Worm (Caenorhabditis elegans): Measurements from ENCODE around the gene pbo-4.

Gene pbo-4

DNA sequence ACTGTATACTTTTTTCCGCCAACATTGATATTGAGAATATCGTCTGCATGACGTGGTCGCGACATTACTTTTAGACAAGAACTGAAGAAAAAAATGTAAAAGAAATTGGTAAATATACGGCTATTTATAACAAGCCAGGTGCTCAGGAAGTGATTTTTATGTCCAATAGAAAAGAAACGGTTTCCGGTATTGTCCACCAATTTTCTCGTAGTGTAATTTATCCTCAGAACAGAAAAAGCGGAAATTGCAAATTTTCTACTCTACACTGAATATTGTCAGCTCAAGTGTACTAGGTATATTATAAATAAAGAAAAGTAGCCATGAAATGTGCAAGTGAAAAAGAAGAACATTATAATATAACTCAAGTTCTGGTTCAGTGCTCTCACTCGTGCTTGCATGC lies 45.2 kb downstream of the pbo-4 start, which contains the start of gene F59F3.6:
F59F3.6 (minus strand) TSS at position 101 of the 400 bp plus-strand sequence.
- TF ChIP-seq nhr-2 (tag; optimal IDR thresholded peaks at IDR 0.05) (no peak), zip-8 (tag; optimal IDR thresholded peaks at IDR 0.05) (no peak), lin-32 (GFP tag; optimal IDR thresholded peaks at IDR 0.05) (no peak), elt-1 (tag; optimal IDR thresholded peaks at IDR 0.05; ENCODE audit: borderline replicate concordance, insufficient read depth) (no peak), ztf-11 (tag; optimal IDR thresholded peaks at IDR 0.05) (no peak), blmp-1 (tag; optimal IDR thresholded peaks at IDR 0.05) (no peak), ceh-39 (tag; optimal IDR thresholded peaks at IDR 0.05) (no peak), unc-39 (tag; optimal IDR thresholded peaks at IDR 0.05) (no peak), unc-62 (GFP tag; optimal IDR thresholded peaks at IDR 0.05) (no peak), sptf-1 (tag; optimal IDR thresholded peaks at IDR 0.05) (no peak)

DNA sequence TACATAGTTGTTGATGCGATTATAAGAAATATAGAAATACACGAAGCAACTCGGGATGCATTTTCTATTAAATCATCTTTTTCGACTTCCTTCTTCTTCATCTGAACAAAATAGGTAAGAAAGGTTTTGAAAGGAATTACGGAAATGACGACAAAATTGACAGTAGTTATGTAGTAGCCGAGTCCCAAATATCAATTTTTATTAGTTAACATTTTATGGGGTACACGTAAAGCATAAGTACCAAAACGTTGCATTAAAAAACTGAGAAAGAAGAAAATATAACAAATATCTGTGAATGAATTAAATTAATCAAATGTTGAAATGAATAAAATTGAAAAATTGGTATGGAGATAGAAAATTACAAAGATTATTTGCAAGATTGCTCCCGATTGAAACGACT lies 47.8 kb downstream of the pbo-4 start, which contains the start of gene col-177:
col-177 (minus strand) TSS at position 101 of the 400 bp plus-strand sequence.
- TF ChIP-seq zip-8 (tag; optimal IDR thresholded peaks at IDR 0.05) (no peak), ham-2 (GFP tag; optimal IDR thresholded peaks at IDR 0.05) (no peak), nhr-76 (tag; optimal IDR thresholded peaks at IDR 0.05) (no peak), ztf-11 (tag; optimal IDR thresholded peaks at IDR 0.05) (no peak), mls-2 (tag; optimal IDR thresholded peaks at IDR 0.05) (no peak)

ce11 chrX:11003701-11004100 lies 49.8 kb downstream of the pbo-4 start:
- TF ChIP-seq ham-2 (GFP tag; optimal IDR thresholded peaks at IDR 0.05) = peak; percentile 69
- no peak for TF ChIP-seq snpc-4 (tag; optimal IDR thresholded peaks at IDR 0.05)
- no peak for TF ChIP-seq ces-1 (GFP tag; optimal IDR thresholded peaks at IDR 0.05)

- no peak for TF ChIP-seq M03D4.4 (tag; optimal IDR thresholded peaks at IDR 0.05)
- no peak for TF ChIP-seq ces-1 (GFP tag; optimal IDR thresholded peaks at IDR 0.05)
- TF ChIP-seq nhr-76 (tag; optimal IDR thresholded peaks at IDR 0.05) = no peak
- no peak for TF ChIP-seq lin-32 (GFP tag; optimal IDR thresholded peaks at IDR 0.05)
- TF ChIP-seq unc-120 (tag; optimal IDR thresholded peaks at IDR 0.05; ENCODE audit: poor library complexity, severe bottlenecking) = no peak
- no peak for TF ChIP-seq mep-1 (tag; optimal IDR thresholded peaks at IDR 0.05)
- TF ChIP-seq mls-2 (tag; optimal IDR thresholded peaks at IDR 0.05) = no peak
- no peak for TF ChIP-seq snpc-4 (tag; optimal IDR thresholded peaks at IDR 0.05)
- no peak for TF ChIP-seq zip-8 (tag; optimal IDR thresholded peaks at IDR 0.05)
- no peak for TF ChIP-seq ztf-11 (tag; optimal IDR thresholded peaks at IDR 0.05)
- no peak for TF ChIP-seq sem-2 (GFP tag; optimal IDR thresholded peaks at IDR 0.05)
- no peak for TF ChIP-seq unc-62 (GFP tag; optimal IDR thresholded peaks at IDR 0.05)
Measured at ce11 chrX:11007393-11007792, 53.5 kb downstream of the pbo-4 start.

All from whole organism, mixed stage, embryonic.